Worm (Caenorhabditis elegans) whole organism, L4 larva: ENCODE data around the gene abf-5.

Experiments
- F26F4.8 ChIP-seq: fragments of 200-800 bp; sonication (Bioruptor generic); conservative IDR thresholded peaks from 2 replicates; pipeline ENCODE4 v1.3.6; 2022; ENCODE audit warnings: missing genetic modification characterization, missing compliant biosample characterization
- F37D6.2 ChIP-seq: sonication (generic microtip); optimal IDR thresholded peaks from 2 replicates; lab custom pipeline; 2016; ENCODE audit warnings: mild to moderate bottlenecking, missing genetic modification characterization, missing compliant biosample characterization
- F44E2.7 ChIP-seq: fragments of 200-800 bp; sonication (Bioruptor generic); IDR thresholded peaks from 2 replicates; pipeline ENCODE4 v2.1.2; 2022; ENCODE audit warnings: missing genetic modification characterization, missing compliant biosample characterization
- T20F7.1 ChIP-seq: fragments of 200-800 bp; sonication (Bioruptor generic); optimal IDR thresholded peaks from 2 replicates; lab custom pipeline; 2018; ENCODE audit warnings: mild to moderate bottlenecking, missing genetic modification characterization, missing compliant biosample characterization
- Y105C5A.15 ChIP-seq: fragments of 200-800 bp; sonication (Bioruptor generic); IDR thresholded peaks from 2 replicates; pipeline ENCODE4 v1.3.6; 2022; ENCODE audit warnings: missing genetic modification characterization, missing compliant biosample characterization
- Y75B8A.6 ChIP-seq: fragments of 200-800 bp; sonication (Bioruptor generic); IDR thresholded peaks from 2 replicates; pipeline ENCODE4 v1.3.6; 2022; ENCODE audit warnings: missing genetic modification reagents, missing genetic modification characterization, missing compliant biosample characterization
- ZK337.2 ChIP-seq: fragments of 200-800 bp; sonication (Bioruptor generic); IDR thresholded peaks from 2 replicates; pipeline ENCODE4 v1.3.6; 2022; ENCODE audit warnings: missing genetic modification reagents, missing genetic modification characterization, missing compliant biosample characterization
- ZK546.5 ChIP-seq, 2 experiments: sonication (generic microtip); optimal IDR thresholded peaks; 2 replicates each; lab custom pipeline; 2017; ENCODE audit warnings: missing biosample characterization in 2 of 2, missing genetic modification characterization in 2 of 2
- aha-1 ChIP-seq: fragments of 150-350 bp; peaks from one replicate; lab custom pipeline; 2014; ENCODE audit warnings: missing biosample characterization, missing genetic modification characterization
- arid-1 ChIP-seq: fragments of 200-800 bp; sonication (Bioruptor generic); conservative IDR thresholded peaks from 2 replicates; pipeline ENCODE4 v1.3.6; 2022; ENCODE audit warnings: missing genetic modification reagents, missing genetic modification characterization, missing compliant biosample characterization
- ceh-32 ChIP-seq: sonication (generic microtip); optimal IDR thresholded peaks from 2 replicates; lab custom pipeline; 2016; ENCODE audit warnings: mild to moderate bottlenecking, missing genetic modification characterization, missing compliant biosample characterization; ENCODE audit not compliant: poor library complexity
- ceh-62 ChIP-seq: sonication (generic microtip); optimal IDR thresholded peaks from 2 replicates; lab custom pipeline; 2017; ENCODE audit warnings: missing biosample characterization, missing genetic modification characterization
- ces-1 ChIP-seq: fragments of 150-350 bp; sonication (generic microtip); optimal IDR thresholded peaks from 4 replicates; lab custom pipeline; 2014; ENCODE audit warnings: missing biosample characterization, missing genetic modification reagents, missing genetic modification characterization
- daf-12 ChIP-seq: fragments of 150-350 bp; optimal IDR thresholded peaks from 2 replicates; lab custom pipeline; 2014; ENCODE audit warnings: missing biosample characterization, missing genetic modification reagents, missing genetic modification characterization
- daf-16 ChIP-seq, 3 experiments: sonication (generic microtip); optimal IDR thresholded peaks; 2 replicates each; lab custom pipeline; 2016 to 2017; ENCODE audit warnings: missing genetic modification characterization in 3 of 3, missing genetic modification reagents in 3 of 3, mild to moderate bottlenecking in 2 of 3, missing compliant biosample characterization in 2 of 3, missing biosample characterization in 1 of 3, moderate library complexity in 1 of 3
- daf-8 ChIP-seq: fragments of 200-800 bp; sonication (Bioruptor generic); IDR thresholded peaks from 2 replicates; pipeline ENCODE4 v1.3.6; 2022; ENCODE audit warnings: missing genetic modification characterization, missing compliant biosample characterization
- dmd-8 ChIP-seq: fragments of 200-800 bp; sonication (Bioruptor generic); IDR thresholded peaks from 2 replicates; pipeline ENCODE4 v1.3.6; 2022; ENCODE audit warnings: missing genetic modification characterization, missing compliant biosample characterization
- dpl-1 ChIP-seq: fragments of 150-350 bp; optimal IDR thresholded peaks from 2 replicates; lab custom pipeline; 2014; ENCODE audit warnings: missing biosample characterization, missing genetic modification reagents, missing genetic modification characterization
- duxl-1 ChIP-seq: sonication (generic microtip); optimal IDR thresholded peaks from 2 replicates; lab custom pipeline; 2016; ENCODE audit warnings: mild to moderate bottlenecking, missing genetic modification characterization, moderate library complexity, missing compliant biosample characterization; ENCODE audit not compliant: poor library complexity
- dve-1 ChIP-seq: sonication (generic microtip); optimal IDR thresholded peaks from 2 replicates; lab custom pipeline; 2017; ENCODE audit warnings: antibody characterized with exemption, mild to moderate bottlenecking, missing genetic modification characterization, missing compliant biosample characterization; ENCODE audit not compliant: insufficient read depth
- egl-27 ChIP-seq: sonication (generic microtip); optimal IDR thresholded peaks from 3 replicates; lab custom pipeline; 2017; ENCODE audit warnings: missing biosample characterization, missing genetic modification reagents, missing genetic modification characterization
- egl-43 ChIP-seq: fragments of 200-800 bp; sonication (Bioruptor generic); IDR thresholded peaks from 2 replicates; pipeline ENCODE4 v1.3.6; 2022; ENCODE audit warnings: missing genetic modification reagents, missing genetic modification characterization, missing compliant biosample characterization
- fkh-10 ChIP-seq: fragments of 150-350 bp; optimal IDR thresholded peaks from 2 replicates; lab custom pipeline; 2014; ENCODE audit warnings: missing biosample characterization, missing genetic modification reagents, missing genetic modification characterization
- hlh-30 ChIP-seq: sonication (generic microtip); optimal IDR thresholded peaks from 2 replicates; lab custom pipeline; 2017; ENCODE audit warnings: antibody characterized with exemption, mild to moderate bottlenecking, missing genetic modification characterization, missing compliant biosample characterization; ENCODE audit not compliant: insufficient read depth
- hmg-1.1 ChIP-seq: fragments of 200-800 bp; sonication (Bioruptor generic); IDR thresholded peaks from 2 replicates; pipeline ENCODE4 v1.3.6; 2022; ENCODE audit warnings: missing genetic modification reagents, missing genetic modification characterization, missing compliant biosample characterization
- jun-1 ChIP-seq: fragments of 150-350 bp; optimal IDR thresholded peaks from 2 replicates; lab custom pipeline; 2014; ENCODE audit warnings: missing biosample characterization, missing genetic modification reagents, missing genetic modification characterization
- lin-1 ChIP-seq: fragments of 200-800 bp; sonication (Bioruptor generic); IDR thresholded peaks from 2 replicates; pipeline ENCODE4 v1.3.6; 2022; ENCODE audit warnings: missing genetic modification reagents, missing genetic modification characterization, missing compliant biosample characterization
- lin-38 ChIP-seq: fragments of 200-800 bp; sonication (Bioruptor generic); IDR thresholded peaks from 2 replicates; pipeline ENCODE4 v1.3.6; 2022; ENCODE audit warnings: missing genetic modification reagents, missing genetic modification characterization, missing compliant biosample characterization
- lsy-2 ChIP-seq, 2 experiments: fragments of 150-350 bp in 1 of 2; sonication (generic microtip) in 1 of 2; optimal IDR thresholded peaks; 2 replicates each; lab custom pipeline; 2014 to 2017; ENCODE audit warnings: missing biosample characterization in 2 of 2, missing genetic modification characterization in 2 of 2
- mdl-1 ChIP-seq, 2 experiments: fragments of 150-350 bp in 1 of 2; sonication (generic microtip) in 1 of 2; optimal IDR thresholded peaks; 2 replicates each; lab custom pipeline; 2014 to 2017; ENCODE audit warnings: missing biosample characterization in 2 of 2, missing genetic modification characterization in 2 of 2
- mes-2 ChIP-seq: sonication (generic microtip); optimal IDR thresholded peaks from 2 replicates; lab custom pipeline; 2016; ENCODE audit warnings: missing genotype, mild to moderate bottlenecking, missing genetic modification characterization, missing compliant biosample characterization; ENCODE audit not compliant: poor library complexity, severe bottlenecking
- mxl-3 ChIP-seq: fragments of 200-800 bp; sonication (Bioruptor generic); optimal IDR thresholded peaks from 2 replicates; lab custom pipeline; 2018; ENCODE audit warnings: mild to moderate bottlenecking, missing genetic modification characterization, missing compliant biosample characterization
- nhr-28 ChIP-seq: fragments of 150-350 bp; optimal IDR thresholded peaks from 2 replicates; lab custom pipeline; 2014; ENCODE audit warnings: missing biosample characterization, missing genetic modification characterization
- nhr-42 ChIP-seq: fragments of 200-800 bp; sonication (Bioruptor generic); IDR thresholded peaks from 2 replicates; pipeline ENCODE4 v1.3.6; 2022; ENCODE audit warnings: missing genetic modification characterization, missing compliant biosample characterization
- nhr-48 ChIP-seq: sonication (generic microtip); optimal IDR thresholded peaks from 2 replicates; lab custom pipeline; 2016; ENCODE audit warnings: mild to moderate bottlenecking, missing genetic modification characterization, missing compliant biosample characterization
- nhr-76 ChIP-seq: fragments of 150-350 bp; optimal IDR thresholded peaks from 2 replicates; lab custom pipeline; 2014; ENCODE audit warnings: missing biosample characterization, missing genetic modification characterization
- php-3 ChIP-seq: fragments of 200-800 bp; sonication (Bioruptor generic); IDR thresholded peaks from 2 replicates; pipeline ENCODE4 v1.3.6; 2022; ENCODE audit warnings: missing genetic modification reagents, missing genetic modification characterization, missing compliant biosample characterization
- rbr-2 ChIP-seq: sonication (generic microtip); optimal IDR thresholded peaks from 2 replicates; lab custom pipeline; 2016; ENCODE audit warnings: missing genotype, missing genetic modification characterization, missing compliant biosample characterization
- sdz-12 ChIP-seq: fragments of 200-800 bp; sonication (Bioruptor generic); optimal IDR thresholded peaks from 2 replicates; lab custom pipeline; 2018; ENCODE audit warnings: mild to moderate bottlenecking, missing genetic modification characterization, missing compliant biosample characterization
- snpc-1.2 ChIP-seq: fragments of 200-800 bp; sonication (Bioruptor generic); IDR thresholded peaks from 2 replicates; pipeline ENCODE4 v1.3.6; 2022; ENCODE audit warnings: missing genetic modification reagents, missing genetic modification characterization, missing compliant biosample characterization
- spr-3 ChIP-seq: fragments of 200-800 bp; sonication (Bioruptor generic); optimal IDR thresholded peaks from 2 replicates; lab custom pipeline; 2018; ENCODE audit warnings: mild to moderate bottlenecking, missing genetic modification characterization, missing compliant biosample characterization
- tra-1 ChIP-seq: fragments of 200-800 bp; sonication (Bioruptor generic); IDR thresholded peaks from 2 replicates; pipeline ENCODE4 v1.3.6; 2022; ENCODE audit warnings: missing genetic modification reagents, missing genetic modification characterization, missing compliant biosample characterization
- unc-130 ChIP-seq: sonication (generic microtip); optimal IDR thresholded peaks from 2 replicates; lab custom pipeline; 2016; ENCODE audit warnings: missing genetic modification reagents, missing genetic modification characterization, missing compliant biosample characterization
- unc-39 ChIP-seq: sonication (generic microtip); optimal IDR thresholded peaks from 2 replicates; lab custom pipeline; 2017; ENCODE audit warnings: missing biosample characterization, missing genetic modification characterization
- unc-62 ChIP-seq, 3 experiments: fragments of 150-350 bp in 1 of 3; sonication (generic microtip); optimal IDR thresholded peaks in 2 of 3; peaks in 1 of 3; 1 replicate in 1 of 3; 2 replicates in 2 of 3; lab custom pipeline; 2014 to 2017; ENCODE audit warnings: missing biosample characterization in 3 of 3, missing genetic modification characterization in 3 of 3, missing genetic modification reagents in 3 of 3, missing genotype in 1 of 3
- vab-7 ChIP-seq: fragments of 200-800 bp; sonication (Bioruptor generic); IDR thresholded peaks from 2 replicates; pipeline ENCODE4 v1.3.6; 2022; ENCODE audit warnings: missing genetic modification reagents, missing genetic modification characterization, missing compliant biosample characterization
- zag-1 ChIP-seq: fragments of 150-350 bp; optimal IDR thresholded peaks from 2 replicates; lab custom pipeline; 2014; ENCODE audit warnings: missing biosample characterization, missing genetic modification characterization
- zfp-2 ChIP-seq: sonication (generic microtip); optimal IDR thresholded peaks from 2 replicates; lab custom pipeline; 2016; ENCODE audit warnings: mild to moderate bottlenecking, missing genetic modification characterization, missing compliant biosample characterization
- ztf-11 ChIP-seq: fragments of 150-350 bp; optimal IDR thresholded peaks from 2 replicates; lab custom pipeline; 2014; ENCODE audit warnings: missing biosample characterization, missing genetic modification characterization
- ztf-7 ChIP-seq: fragments of 150-350 bp; optimal IDR thresholded peaks from 2 replicates; lab custom pipeline; 2014; ENCODE audit warnings: missing biosample characterization, missing genetic modification characterization

abf-5 gene

ce11 chrX:12761295-12761775 is 31.3 kb upstream of the abf-5 start (continued):
- TF ChIP-seq egl-43 (no peak), lin-38 (no peak), unc-39 (tag; lab: Kevin White, UChicago) (no peak), F26F4.8 (GFP tag; lab: Robert Waterston, UW) (no peak), F44E2.7 (GFP tag; lab: Robert Waterston, UW) (no peak), Y75B8A.6 (GFP tag; lab: Robert Waterston, UW) (no peak), ceh-32 (tag; lab: Kevin White, UChicago) (no peak), sdz-12 (no peak), duxl-1 (tag; lab: Kevin White, UChicago) (no peak), mes-2 (tag; lab: Kevin White, UChicago) (no peak), dve-1 (peak; percentile 4), F37D6.2 (no peak), ces-1 (GFP tag; lab: Kevin White, UChicago) (no peak), rbr-2 (tag; lab: Kevin White, UChicago) (no peak), unc-130 (GFP tag; lab: Kevin White, UChicago) (no peak), vab-7 (GFP tag; lab: Robert Waterston, UW) (no peak), nhr-28 (tag; lab: Kevin White, UChicago) (peak; percentile 35), php-3 (GFP tag; lab: Robert Waterston, UW) (no peak), ZK546.5 (tag; optimal IDR thresholded peaks at IDR 0.05; lab: Kevin White, UChicago) (no peak), fkh-10 (no peak), ztf-7 (tag; lab: Kevin White, UChicago) (no peak), ztf-11 (tag; lab: Kevin White, UChicago) (no peak), zag-1 (no peak), daf-16 (GFP tag; optimal IDR thresholded peaks at IDR 0.05; lab: Kevin White, UChicago) (peak in 1 of 2 experiments; percentile 45), daf-16 (tag; optimal IDR thresholded peaks at IDR 0.05; lab: Kevin White, UChicago) (no peak), spr-3 (GFP tag; lab: Kevin White, UChicago) (no peak), nhr-48 (peak; percentile 43), ceh-62 (tag; lab: Kevin White, UChicago) (no peak), dmd-8 (no peak), hlh-30 (tag; lab: Kevin White, UChicago) (peak; percentile 75), hmg-1.1 (no peak), snpc-1.2 (no peak), T20F7.1 (peak; percentile 16), nhr-42 (GFP tag; lab: Robert Waterston, UW) (no peak), Y105C5A.15 (GFP tag; lab: Robert Waterston, UW) (no peak), lin-1 (GFP tag; lab: Robert Waterston, UW) (no peak), unc-62 (GFP tag; optimal IDR thresholded peaks at IDR 0.05 in 1 of 2; lab: Kevin White, UChicago) (no peak), unc-62 (tag; optimal IDR thresholded peaks at IDR 0.05; lab: Kevin White, UChicago) (no peak), arid-1 (GFP tag; lab: Robert Waterston, UW) (no peak), nhr-76 (no peak), ZK337.2 (GFP tag; lab: Robert Waterston, UW) (no peak), tra-1 (GFP tag; lab: Robert Waterston, UW) (0 out of 2 replicates have a peak, but pooled peaks have one; percentile 49), lsy-2 (tag; optimal IDR thresholded peaks at IDR 0.05; lab: Kevin White, UChicago) (no peak), aha-1 (tag; lab: Kevin White, UChicago) (no peak), dpl-1 (no peak), jun-1 (tag; lab: Kevin White, UChicago) (no peak), egl-27 (tag; lab: Kevin White, UChicago) (no peak), zfp-2 (tag; lab: Kevin White, UChicago) (no peak), mxl-3 (GFP tag; lab: Kevin White, UChicago) (peak; percentile 85), mdl-1 (tag; optimal IDR thresholded peaks at IDR 0.05; lab: Kevin White, UChicago) (peak in 1 of 2 experiments; percentile 87), daf-12 (no peak), daf-8 (GFP tag; lab: Robert Waterston, UW) (no peak)
